Worm (Caenorhabditis elegans) whole organism, L3 larva: Measurements from ENCODE around the gene W06F12.2.

ENCODE experiments used
- ama-1 ChIP-seq: fragments of 150-350 bp; optimal IDR thresholded peaks from 2 replicates; lab custom pipeline; 2018
- egl-27 ChIP-seq: sonication (generic microtip); optimal IDR thresholded peaks from 4 replicates; lab custom pipeline; 2017; ENCODE audit warnings: missing biosample characterization, missing genetic modification reagents, missing genetic modification characterization
- fkh-10 ChIP-seq: sonication (generic microtip); optimal IDR thresholded peaks from 2 replicates; lab custom pipeline; 2017; ENCODE audit warnings: missing biosample characterization, missing genetic modification reagents, missing genetic modification characterization
- hmg-11 ChIP-seq: sonication (generic microtip); optimal IDR thresholded peaks from 2 replicates; lab custom pipeline; 2016; ENCODE audit warnings: missing genetic modification characterization, missing compliant biosample characterization
- nhr-43 ChIP-seq: sonication (generic microtip); optimal IDR thresholded peaks from 2 replicates; lab custom pipeline; 2016; ENCODE audit warnings: mild to moderate bottlenecking, missing genetic modification characterization, missing compliant biosample characterization; ENCODE audit not compliant: poor library complexity, severe bottlenecking
- pqm-1 ChIP-seq: fragments of 150-350 bp; optimal IDR thresholded peaks from 2 replicates; lab custom pipeline; 2017; ENCODE audit warnings: missing biosample characterization, missing genetic modification characterization, inconsistent platforms
- tbx-2 ChIP-seq: sonication (generic microtip); optimal IDR thresholded peaks from 2 replicates; lab custom pipeline; 2016; ENCODE audit warnings: mild to moderate bottlenecking, missing genetic modification characterization, missing compliant biosample characterization

DNA sequence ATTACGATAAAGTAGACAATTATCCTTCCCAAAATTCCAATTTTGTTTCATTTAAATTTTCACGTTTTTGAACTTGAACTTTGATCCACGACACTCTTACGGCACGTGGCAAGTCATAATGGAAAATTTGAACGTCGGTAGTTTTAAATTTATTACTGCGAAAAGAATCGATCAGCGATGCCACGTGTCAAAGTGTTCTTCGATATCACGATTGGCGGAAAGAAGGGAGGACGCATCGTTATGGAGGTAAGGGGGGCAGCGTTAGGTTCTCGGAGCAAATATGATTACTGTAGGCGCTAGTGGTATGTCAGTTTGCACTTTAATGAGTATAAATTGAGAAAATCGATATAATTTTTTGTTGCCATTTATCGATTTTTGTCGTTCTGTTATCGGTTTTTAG, 38.9 kb downstream of the W06F12.2 start, which contains the start of gene cyn-2:
- TF ChIP-seq hmg-11 (tag; lab: Kevin White, UChicago), result no peak
- no peak for TF ChIP-seq ama-1 (lab: Kevin White, UChicago)
- TF ChIP-seq egl-27, result no peak
- TF ChIP-seq pqm-1, result no peak
- TF ChIP-seq fkh-10 (GFP tag; lab: Kevin White, UChicago), result no peak
- TF ChIP-seq nhr-43 (tag; lab: Kevin White, UChicago), result no peak
- TF ChIP-seq tbx-2 (tag; lab: Kevin White, UChicago), result no peak
